Worm (Caenorhabditis elegans) whole organism, L3 larva: ENCODE data around the gene srw-2.

ENCODE experiments used
- ama-1 ChIP-seq: fragments of 150-350 bp; optimal IDR thresholded peaks from 2 replicates; lab custom pipeline; 2018
- ceh-82 ChIP-seq: fragments of 150-350 bp; optimal IDR thresholded peaks from 2 replicates; lab custom pipeline; 2014; ENCODE audit warnings: missing biosample characterization, missing genetic modification characterization
- elt-2 ChIP-seq: sonication (generic microtip); optimal IDR thresholded peaks from 2 replicates; lab custom pipeline; 2016; ENCODE audit warnings: missing genetic modification reagents, mild to moderate bottlenecking, missing genetic modification characterization, missing compliant biosample characterization
- elt-3 ChIP-seq, 3 experiments: fragments of 150-350 bp in 1 of 3; sonication (generic microtip) in 2 of 3; optimal IDR thresholded peaks; 2 replicates in 2 of 3; 4 replicates in 1 of 3; lab custom pipeline; 2014 to 2017; ENCODE audit warnings: missing biosample characterization in 3 of 3, missing genetic modification characterization in 3 of 3
- fkh-2 ChIP-seq: fragments of 150-350 bp; optimal IDR thresholded peaks from 2 replicates; lab custom pipeline; 2014; ENCODE audit warnings: missing biosample characterization, missing genetic modification reagents, missing genetic modification characterization
- fos-1 ChIP-seq: fragments of 150-350 bp; optimal IDR thresholded peaks from 2 replicates; lab custom pipeline; 2014; ENCODE audit warnings: missing biosample characterization, missing genetic modification characterization
- mdl-1 ChIP-seq: fragments of 150-350 bp; optimal IDR thresholded peaks from 2 replicates; lab custom pipeline; 2014; ENCODE audit warnings: missing biosample characterization, missing genetic modification characterization
- nfya-1 ChIP-seq: sonication (generic microtip); optimal IDR thresholded peaks from 2 replicates; lab custom pipeline; 2017; ENCODE audit warnings: missing genetic modification characterization, mild to moderate bottlenecking, missing compliant biosample characterization, antibody characterized with exemption, moderate library complexity; ENCODE audit not compliant: insufficient read depth
- nhr-11 ChIP-seq: fragments of 150-350 bp; optimal IDR thresholded peaks from 2 replicates; lab custom pipeline; 2014; ENCODE audit warnings: missing biosample characterization, missing genetic modification characterization
- nhr-12 ChIP-seq: fragments of 150-350 bp; optimal IDR thresholded peaks from 2 replicates; lab custom pipeline; 2014; ENCODE audit warnings: missing biosample characterization, missing genetic modification characterization
- nhr-25 ChIP-seq: sonication (generic microtip); optimal IDR thresholded peaks from 2 replicates; lab custom pipeline; 2017; ENCODE audit warnings: missing biosample characterization, missing genetic modification characterization
- nhr-28 ChIP-seq: fragments of 150-350 bp; optimal IDR thresholded peaks from 2 replicates; lab custom pipeline; 2014; ENCODE audit warnings: missing biosample characterization, missing genetic modification characterization
- pha-4 ChIP-seq: fragments of 150-350 bp; optimal IDR thresholded peaks from 2 replicates; lab custom pipeline; 2014; ENCODE audit warnings: missing biosample characterization, missing genetic modification reagents, missing genetic modification characterization
- pqm-1 ChIP-seq: fragments of 150-350 bp; optimal IDR thresholded peaks from 2 replicates; lab custom pipeline; 2017; ENCODE audit warnings: missing biosample characterization, missing genetic modification characterization, inconsistent platforms

DNA sequence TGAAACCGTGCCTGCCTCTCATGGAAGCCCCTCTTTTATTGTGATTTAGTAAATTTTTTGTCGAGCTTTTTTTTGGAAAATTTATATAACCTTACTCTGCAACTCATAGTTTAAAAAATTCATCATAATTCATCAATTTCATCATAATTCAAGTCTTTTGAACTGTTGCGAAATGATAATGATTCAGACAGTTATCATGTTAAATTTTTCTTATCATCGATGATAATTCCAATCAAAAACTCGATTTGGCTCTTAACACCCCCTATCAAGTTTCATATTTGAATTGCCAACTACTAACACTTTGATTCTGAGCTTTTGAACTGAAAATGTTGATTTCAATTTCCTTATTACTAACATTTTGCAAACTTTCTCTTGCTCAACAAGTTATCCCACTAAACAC is 20.5 kb upstream of the srw-2 start, which contains the start of gene F54E2.1:
- peak; percentile 95 for TF ChIP-seq elt-2 (tag; lab: Kevin White, UChicago)
- TF ChIP-seq fos-1 (tag; lab: Kevin White, UChicago), result peak; percentile 64
- TF ChIP-seq fkh-2 (tag; lab: Kevin White, UChicago), result no peak
- no peak for TF ChIP-seq nhr-11 (tag; lab: Kevin White, UChicago)
- TF ChIP-seq nhr-28 (tag; lab: Kevin White, UChicago), result no peak
- no peak for TF ChIP-seq ama-1 (lab: Kevin White, UChicago)
- no peak for TF ChIP-seq nhr-25 (tag; lab: Kevin White, UChicago)
- no peak for TF ChIP-seq nfya-1 (tag; lab: Kevin White, UChicago)
- no peak for TF ChIP-seq mdl-1 (tag; lab: Kevin White, UChicago)
- no peak for TF ChIP-seq elt-3 (tag; optimal IDR thresholded peaks at IDR 0.05; lab: Kevin White, UChicago)
- TF ChIP-seq ceh-82 (tag; lab: Kevin White, UChicago), result no peak
- TF ChIP-seq pqm-1 (tag; lab: Kevin White, UChicago), result peak; percentile 94
- TF ChIP-seq pha-4 (tag; lab: Kevin White, UChicago), result no peak
- TF ChIP-seq nhr-12 (tag; lab: Kevin White, UChicago), result no peak
